Worm (Caenorhabditis elegans): ENCODE results near the gene F54C9.9.

Gene F54C9.9

DNA sequence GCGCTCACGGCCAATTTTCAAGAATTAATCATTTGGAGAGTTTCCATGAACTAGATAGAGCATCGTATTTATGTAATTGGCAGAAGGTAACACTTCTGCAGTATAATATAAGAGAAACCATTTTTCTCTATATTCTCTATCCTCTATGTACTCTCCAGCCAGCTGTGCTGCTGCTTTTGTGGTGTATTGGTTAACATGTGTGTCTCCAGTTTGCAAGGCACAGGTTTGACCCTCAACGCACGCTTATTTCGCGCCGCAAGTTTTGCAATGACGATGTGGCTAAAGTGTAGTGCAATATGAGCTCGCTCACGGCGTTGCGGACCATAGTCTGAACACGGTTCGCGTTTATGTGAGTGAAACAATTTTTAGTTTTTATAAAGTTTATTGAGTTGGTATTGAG, 30.9 kb upstream of the F54C9.9 start (continued):
- TF ChIP-seq snpc-4 (GFP tag; optimal IDR thresholded peaks at IDR 0.05) (no peak), snpc-4 (tag; optimal IDR thresholded peaks at IDR 0.05) (peak in 1 of 4 experiments; percentile 73)

ce11 chrII:8551100-8551499, 26.7 kb upstream of the F54C9.9 start:
- TF ChIP-seq nhr-179 (tag; optimal IDR thresholded peaks at IDR 0.05): no peak
- no peak for TF ChIP-seq B0035.1 (tag; optimal IDR thresholded peaks at IDR 0.05)
- no peak for TF ChIP-seq sea-2 (GFP tag; IDR thresholded peaks at IDR 0.05)
- no peak for TF ChIP-seq hmg-20 (GFP tag; IDR thresholded peaks at IDR 0.05)
- TF ChIP-seq ceh-91 (GFP tag; IDR thresholded peaks at IDR 0.05): no peak
- TF ChIP-seq Y67H2A.10 (GFP tag; conservative IDR thresholded peaks at IDR 0.05): no peak
- no peak for TF ChIP-seq attf-6 (GFP tag; IDR thresholded peaks at IDR 0.05)
- TF ChIP-seq snpc-1.1 (tag; optimal IDR thresholded peaks at IDR 0.05; ENCODE audit: insufficient read depth): no peak

- TF ChIP-seq nhr-90 (tag; optimal IDR thresholded peaks at IDR 0.05): no peak
- no peak for TF ChIP-seq Y95B8A.8 (GFP tag; IDR thresholded peaks at IDR 0.05)
- no peak for TF ChIP-seq lin-35 (GFP tag; optimal IDR thresholded peaks at IDR 0.05)
- no peak for TF ChIP-seq madf-10 (tag; optimal IDR thresholded peaks at IDR 0.05)
- TF ChIP-seq lin-26 (GFP tag; IDR thresholded peaks at IDR 0.05): no peak
- no peak for TF ChIP-seq dox-1 (GFP tag; IDR thresholded peaks at IDR 0.05)
- TF ChIP-seq ccch-3 (GFP tag; optimal IDR thresholded peaks at IDR 0.05): no peak
- TF ChIP-seq ceh-58 (GFP tag; IDR thresholded peaks at IDR 0.05): no peak
- no peak for TF ChIP-seq snpc-1.1 (tag; optimal IDR thresholded peaks at IDR 0.05; ENCODE audit: insufficient read depth)
- TF ChIP-seq lag-1 (GFP tag; IDR thresholded peaks at IDR 0.05): no peak
- TF ChIP-seq Y67H2A.10 (GFP tag; conservative IDR thresholded peaks at IDR 0.05): no peak
- no peak for TF ChIP-seq ztf-18 (tag; optimal IDR thresholded peaks at IDR 0.05)
Measured at ce11 chrII:8554568-8554967, 23.3 kb upstream of the F54C9.9 start.

DNA sequence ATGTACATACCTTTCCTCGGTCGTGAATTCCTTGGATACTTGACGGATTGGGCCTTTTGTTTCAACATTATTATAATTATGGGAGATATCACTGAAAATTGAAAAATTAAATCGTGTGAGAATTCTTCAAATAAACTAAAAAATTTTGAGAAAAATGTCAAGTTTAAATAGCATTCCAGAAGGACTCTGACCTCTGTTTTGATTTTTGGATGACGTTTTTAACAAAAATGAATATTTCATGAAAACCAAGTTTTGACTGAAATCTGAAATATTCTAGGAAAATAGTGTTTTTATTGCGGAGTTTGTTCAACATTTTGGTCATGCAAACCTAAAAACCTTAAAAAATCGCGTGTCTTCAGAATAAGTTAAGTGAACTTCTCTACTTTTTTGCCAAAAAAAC, 21.7 kb upstream of the F54C9.9 start, which contains the start of gene glb-27:
Gene glb-27 (minus strand): TSS at position 101 of the 400 bp plus-strand sequence.
- TF ChIP-seq sea-2 (GFP tag; IDR thresholded peaks at IDR 0.05) (no peak), sdz-38 (tag; optimal IDR thresholded peaks at IDR 0.05) (no peak), ccch-3 (GFP tag; optimal IDR thresholded peaks at IDR 0.05) (no peak), somi-1 (GFP tag; optimal IDR thresholded peaks at IDR 0.05) (no peak), F57A8.1 (GFP tag; optimal IDR thresholded peaks at IDR 0.05) (no peak), attf-5 (GFP tag; optimal IDR thresholded peaks at IDR 0.05) (no peak), ets-4 (GFP tag; optimal IDR thresholded peaks at IDR 0.05) (no peak), F52B5.7 (tag; optimal IDR thresholded peaks at IDR 0.05) (no peak), mxl-1 (tag; optimal IDR thresholded peaks at IDR 0.05) (no peak), nfyb-1 (GFP tag; IDR thresholded peaks at IDR 0.05) (no peak), mes-4 (tag; optimal IDR thresholded peaks at IDR 0.05) (no peak), cebp-1 (GFP tag; IDR thresholded peaks at IDR 0.05) (no peak), cebp-1 (tag; optimal IDR thresholded peaks at IDR 0.05) (no peak), Y53G8AR.9 (GFP tag; conservative IDR thresholded peaks at IDR 0.05) (no peak), ceh-79 (tag; optimal IDR thresholded peaks at IDR 0.05) (no peak), F57C9.4 (tag; optimal IDR thresholded peaks at IDR 0.05) (no peak), gei-17 (GFP tag; optimal IDR thresholded peaks at IDR 0.05) (no peak)
